Worm (Caenorhabditis elegans) whole organism, early embryonic: ENCODE data around the gene F53C3.3.

Source experiments
- B0310.2 ChIP-seq: sonication (generic microtip); optimal IDR thresholded peaks from 2 replicates; lab custom pipeline; 2016; ENCODE audit warnings: mild to moderate bottlenecking, missing genetic modification characterization, missing compliant biosample characterization
- F13C5.2 ChIP-seq: sonication (generic microtip); optimal IDR thresholded peaks from 2 replicates; lab custom pipeline; 2017; ENCODE audit warnings: mild to moderate bottlenecking, missing genetic modification characterization, inconsistent platforms, missing compliant biosample characterization
- aly-1 ChIP-seq: sonication (generic microtip); optimal IDR thresholded peaks from 2 replicates; lab custom pipeline; 2016; ENCODE audit warnings: missing genetic modification characterization, missing compliant biosample characterization
- ama-1 ChIP-seq: fragments of 150-350 bp; optimal IDR thresholded peaks from 2 replicates; lab custom pipeline; 2014
- ceh-13 ChIP-seq: fragments of 200-800 bp; sonication (Bioruptor generic); optimal IDR thresholded peaks from 2 replicates; lab custom pipeline; 2018; ENCODE audit warnings: mild to moderate bottlenecking, missing genetic modification characterization, missing compliant biosample characterization
- ceh-36 ChIP-seq: sonication (generic microtip); optimal IDR thresholded peaks from 2 replicates; lab custom pipeline; 2016; ENCODE audit warnings: missing genetic modification characterization, inconsistent platforms, missing compliant biosample characterization
- ets-7 ChIP-seq: sonication (generic microtip); optimal IDR thresholded peaks from 2 replicates; lab custom pipeline; 2016; ENCODE audit warnings: missing genotype, missing genetic modification characterization, missing compliant biosample characterization
- flt-1 ChIP-seq: fragments of 200-800 bp; sonication (Bioruptor generic); IDR thresholded peaks from 2 replicates; pipeline ENCODE4 v1.3.6; 2022; ENCODE audit warnings: missing genetic modification characterization, missing compliant biosample characterization
- hmbx-1 ChIP-seq: sonication (generic microtip); optimal IDR thresholded peaks from 2 replicates; lab custom pipeline; 2016; ENCODE audit warnings: mild to moderate bottlenecking, missing genetic modification characterization, missing compliant biosample characterization
- hmg-4 ChIP-seq: fragments of 200-800 bp; sonication (Bioruptor generic); optimal IDR thresholded peaks from 2 replicates; lab custom pipeline; 2018; ENCODE audit warnings: mild to moderate bottlenecking, missing genetic modification characterization, missing compliant biosample characterization
- hnd-1 ChIP-seq: sonication (generic microtip); optimal IDR thresholded peaks from 2 replicates; lab custom pipeline; 2016; ENCODE audit warnings: missing genetic modification characterization, missing compliant biosample characterization
- pes-1 ChIP-seq: fragments of 200-800 bp; sonication (Bioruptor generic); IDR thresholded peaks from 2 replicates; pipeline ENCODE4 v1.3.6; 2022; ENCODE audit warnings: missing genetic modification reagents, missing genetic modification characterization, missing compliant biosample characterization
- scrt-1 ChIP-seq: fragments of 200-800 bp; sonication (Bioruptor generic); IDR thresholded peaks from 2 replicates; pipeline ENCODE4 v1.3.6; 2022; ENCODE audit warnings: missing genetic modification characterization, missing compliant biosample characterization
- sea-1 ChIP-seq: fragments of 200-800 bp; sonication (Bioruptor generic); conservative IDR thresholded peaks from 2 replicates; pipeline ENCODE4 v1.3.6; 2022; ENCODE audit warnings: missing genetic modification characterization, missing compliant biosample characterization
- tbx-11 ChIP-seq: fragments of 200-800 bp; sonication (Bioruptor generic); IDR thresholded peaks from 2 replicates; pipeline ENCODE4 v1.3.6; 2022; ENCODE audit warnings: missing genetic modification characterization, missing compliant biosample characterization
- tbx-37 ChIP-seq: fragments of 200-800 bp; sonication (Bioruptor generic); conservative IDR thresholded peaks from 2 replicates; pipeline ENCODE4 v1.3.6; 2022; ENCODE audit warnings: missing genetic modification reagents, missing genetic modification characterization, missing compliant biosample characterization
- tra-4 ChIP-seq: sonication (generic microtip); optimal IDR thresholded peaks from 2 replicates; lab custom pipeline; 2017; ENCODE audit warnings: missing genetic modification characterization, missing compliant biosample characterization

F53C3.3 gene

ce11 chrII:3931230-3931629, 28.6 kb downstream of the F53C3.3 start:
- TF ChIP-seq scrt-1 (GFP tag; lab: Robert Waterston, UW) (no peak), tbx-37 (GFP tag; lab: Robert Waterston, UW) (no peak), B0310.2 (tag; lab: Kevin White, UChicago) (no peak), sea-1 (GFP tag; lab: Robert Waterston, UW) (no peak), aly-1 (tag; lab: Kevin White, UChicago) (no peak), ceh-36 (tag; lab: Kevin White, UChicago) (no peak), pes-1 (GFP tag; lab: Robert Waterston, UW) (no peak), tra-4 (tag; lab: Kevin White, UChicago) (no peak), hmbx-1 (tag; lab: Kevin White, UChicago) (no peak), hmg-4 (GFP tag; lab: Kevin White, UChicago) (no peak), tbx-11 (GFP tag; lab: Robert Waterston, UW) (no peak), ets-7 (no peak), ceh-13 (GFP tag; lab: Kevin White, UChicago) (no peak), F13C5.2 (tag; lab: Kevin White, UChicago) (no peak), ama-1 (no peak), hnd-1 (no peak), flt-1 (GFP tag; lab: Robert Waterston, UW) (no peak)

DNA sequence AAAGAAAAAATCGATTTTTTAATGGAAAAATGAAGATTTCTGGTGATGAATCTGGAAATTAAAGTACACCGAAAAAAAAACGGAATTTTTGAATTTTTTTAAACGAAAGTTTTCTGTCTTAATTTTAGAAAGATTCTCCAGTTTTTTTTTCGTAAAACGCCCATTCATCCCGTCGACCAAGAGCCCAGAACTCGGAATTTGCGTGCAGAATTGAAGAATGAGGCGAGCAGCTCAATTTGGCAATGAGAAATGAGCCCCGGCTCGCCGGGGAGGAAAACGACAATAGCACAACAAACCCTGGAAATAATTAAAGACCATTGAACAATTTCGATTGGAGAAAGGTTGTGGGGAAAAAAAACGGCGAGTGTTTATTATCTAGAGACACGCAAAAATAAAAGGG, 29.2 kb downstream of the F53C3.3 start:
- no peak for TF ChIP-seq flt-1 (GFP tag; lab: Robert Waterston, UW)
- TF ChIP-seq pes-1 (GFP tag; lab: Robert Waterston, UW), result no peak
- no peak for TF ChIP-seq sea-1 (GFP tag; lab: Robert Waterston, UW)
- no peak for TF ChIP-seq ceh-36 (tag; lab: Kevin White, UChicago)
- TF ChIP-seq F13C5.2 (tag; lab: Kevin White, UChicago), result no peak
- no peak for TF ChIP-seq hmg-4 (GFP tag; lab: Kevin White, UChicago)
- no peak for TF ChIP-seq B0310.2 (tag; lab: Kevin White, UChicago)
- TF ChIP-seq tra-4 (tag; lab: Kevin White, UChicago), result no peak
- TF ChIP-seq ceh-13 (GFP tag; lab: Kevin White, UChicago), result no peak
- TF ChIP-seq ama-1, result no peak
- no peak for TF ChIP-seq tbx-37 (GFP tag; lab: Robert Waterston, UW)
- TF ChIP-seq scrt-1 (GFP tag; lab: Robert Waterston, UW), result no peak
- TF ChIP-seq hmbx-1 (tag; lab: Kevin White, UChicago), result no peak
- TF ChIP-seq hnd-1, result no peak
- TF ChIP-seq tbx-11 (GFP tag; lab: Robert Waterston, UW), result no peak
- TF ChIP-seq aly-1 (tag; lab: Kevin White, UChicago), result no peak

DNA sequence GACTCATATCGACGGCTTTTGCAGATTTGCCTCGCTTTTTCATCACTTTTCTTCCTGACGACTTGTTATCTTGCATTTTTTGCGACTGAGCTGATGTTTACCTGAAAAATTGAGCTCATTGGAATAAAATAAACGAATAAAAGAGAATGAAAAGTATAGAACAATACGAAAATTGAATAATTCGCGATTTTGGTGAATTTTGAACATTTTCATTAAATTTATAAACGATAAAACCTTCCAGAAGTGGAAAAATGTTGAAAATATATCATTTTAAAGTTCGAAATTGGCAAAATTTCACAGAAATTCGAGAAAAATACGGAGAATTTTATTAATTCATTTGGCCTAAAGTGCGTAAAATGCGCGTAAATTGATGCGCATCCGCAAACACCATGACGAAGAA, 31.0 kb downstream of the F53C3.3 start, which contains the start of gene Y14H12B.2:
Y14H12B.2 (minus strand) TSS at position 101 of the 400 bp plus-strand sequence.
- TF ChIP-seq ama-1, result no peak
- TF ChIP-seq tra-4 (tag; lab: Kevin White, UChicago), result no peak
- no peak for TF ChIP-seq tbx-11 (GFP tag; lab: Robert Waterston, UW)
- no peak for TF ChIP-seq ceh-36 (tag; lab: Kevin White, UChicago)
- no peak for TF ChIP-seq pes-1 (GFP tag; lab: Robert Waterston, UW)
- no peak for TF ChIP-seq F13C5.2 (tag; lab: Kevin White, UChicago)
- no peak for TF ChIP-seq scrt-1 (GFP tag; lab: Robert Waterston, UW)
- TF ChIP-seq ceh-13 (GFP tag; lab: Kevin White, UChicago), result no peak
- no peak for TF ChIP-seq hmg-4 (GFP tag; lab: Kevin White, UChicago)
- TF ChIP-seq B0310.2 (tag; lab: Kevin White, UChicago), result no peak
- no peak for TF ChIP-seq sea-1 (GFP tag; lab: Robert Waterston, UW)
- TF ChIP-seq hmbx-1 (tag; lab: Kevin White, UChicago), result no peak
- TF ChIP-seq aly-1 (tag; lab: Kevin White, UChicago), result no peak
- no peak for TF ChIP-seq ets-7
- TF ChIP-seq tbx-37 (GFP tag; lab: Robert Waterston, UW), result no peak
- TF ChIP-seq flt-1 (GFP tag; lab: Robert Waterston, UW), result no peak
- no peak for TF ChIP-seq hnd-1

- no peak for TF ChIP-seq hnd-1
- no peak for TF ChIP-seq scrt-1 (GFP tag; lab: Robert Waterston, UW)
- TF ChIP-seq pes-1 (GFP tag; lab: Robert Waterston, UW), result no peak
- TF ChIP-seq tbx-37 (GFP tag; lab: Robert Waterston, UW), result no peak
- TF ChIP-seq ceh-13 (GFP tag; lab: Kevin White, UChicago), result no peak
- TF ChIP-seq B0310.2 (tag; lab: Kevin White, UChicago), result no peak
- no peak for TF ChIP-seq ets-7
- no peak for TF ChIP-seq hmg-4 (GFP tag; lab: Kevin White, UChicago)
- TF ChIP-seq flt-1 (GFP tag; lab: Robert Waterston, UW), result no peak
- no peak for TF ChIP-seq tra-4 (tag; lab: Kevin White, UChicago)
- no peak for TF ChIP-seq sea-1 (GFP tag; lab: Robert Waterston, UW)
- TF ChIP-seq ceh-36 (tag; lab: Kevin White, UChicago), result no peak
- no peak for TF ChIP-seq F13C5.2 (tag; lab: Kevin White, UChicago)
- TF ChIP-seq ama-1, result no peak
- no peak for TF ChIP-seq aly-1 (tag; lab: Kevin White, UChicago)
- TF ChIP-seq hmbx-1 (tag; lab: Kevin White, UChicago), result no peak
- TF ChIP-seq tbx-11 (GFP tag; lab: Robert Waterston, UW), result no peak
Measured at ce11 chrII:3934085-3934484, 31.4 kb downstream of the F53C3.3 start, which contains the start of gene Y14H12B.1. Y14H12B.1 (plus strand) TSS chrII:3934447.

DNA sequence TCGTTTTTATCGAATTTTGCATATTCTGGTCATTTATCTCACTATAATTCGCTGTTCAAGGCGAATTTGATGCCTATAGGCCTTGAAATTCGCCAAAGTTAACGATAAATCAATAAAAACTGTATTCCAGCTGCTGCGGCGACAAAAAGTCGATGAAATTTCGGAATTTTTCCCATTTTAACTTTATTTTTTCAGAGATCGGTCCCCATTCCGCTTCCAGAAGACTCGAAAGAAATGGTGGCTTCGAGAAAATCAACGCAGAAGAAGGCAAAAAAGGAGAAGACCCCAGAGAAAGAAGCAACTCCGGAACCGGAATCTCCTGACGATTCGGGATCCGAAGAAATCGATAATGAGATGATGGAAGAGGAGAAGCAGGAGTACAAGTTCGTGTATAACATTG, 32.4 kb downstream of the F53C3.3 start:
- TF ChIP-seq B0310.2 (tag; lab: Kevin White, UChicago) (no peak), hmg-4 (GFP tag; lab: Kevin White, UChicago) (no peak), hnd-1 (no peak), ceh-13 (GFP tag; lab: Kevin White, UChicago) (no peak), tbx-11 (GFP tag; lab: Robert Waterston, UW) (no peak)

ce11 chrII:3935990-3936389, 33.3 kb downstream of the F53C3.3 start:
- no peak for TF ChIP-seq hnd-1
- no peak for TF ChIP-seq pes-1 (GFP tag; lab: Robert Waterston, UW)
- no peak for TF ChIP-seq ceh-13 (GFP tag; lab: Kevin White, UChicago)

- no peak for TF ChIP-seq ceh-13 (GFP tag; lab: Kevin White, UChicago)
- no peak for TF ChIP-seq ceh-36 (tag; lab: Kevin White, UChicago)
- TF ChIP-seq tbx-11 (GFP tag; lab: Robert Waterston, UW), result no peak
- TF ChIP-seq tbx-37 (GFP tag; lab: Robert Waterston, UW), result no peak
- TF ChIP-seq scrt-1 (GFP tag; lab: Robert Waterston, UW), result no peak
- no peak for TF ChIP-seq tra-4 (tag; lab: Kevin White, UChicago)
- TF ChIP-seq hmbx-1 (tag; lab: Kevin White, UChicago), result no peak
- TF ChIP-seq ama-1, result no peak
- TF ChIP-seq ets-7, result no peak
- TF ChIP-seq hnd-1, result no peak
- TF ChIP-seq F13C5.2 (tag; lab: Kevin White, UChicago), result no peak
- no peak for TF ChIP-seq flt-1 (GFP tag; lab: Robert Waterston, UW)
- no peak for TF ChIP-seq hmg-4 (GFP tag; lab: Kevin White, UChicago)
- TF ChIP-seq aly-1 (tag; lab: Kevin White, UChicago), result no peak
- no peak for TF ChIP-seq B0310.2 (tag; lab: Kevin White, UChicago)
- no peak for TF ChIP-seq sea-1 (GFP tag; lab: Robert Waterston, UW)
- TF ChIP-seq pes-1 (GFP tag; lab: Robert Waterston, UW), result no peak
Measured at ce11 chrII:3947404-3947803, 44.7 kb downstream of the F53C3.3 start.
